Worm (Caenorhabditis elegans) whole organism, L4 larva: Measurements from ENCODE around the gene inso-1.

Experiments used
- F26F4.8 ChIP-seq: fragments of 200-800 bp; sonication (Bioruptor generic); conservative IDR thresholded peaks from 2 replicates; pipeline ENCODE4 v1.3.6; 2022; ENCODE audit warnings: missing genetic modification characterization, missing compliant biosample characterization
- fkh-10 ChIP-seq: fragments of 150-350 bp; optimal IDR thresholded peaks from 2 replicates; lab custom pipeline; 2014; ENCODE audit warnings: missing biosample characterization, missing genetic modification reagents, missing genetic modification characterization
- fos-1 ChIP-seq: fragments of 150-350 bp; optimal IDR thresholded peaks from 2 replicates; lab custom pipeline; 2014; ENCODE audit warnings: missing biosample characterization, missing genetic modification characterization
- lsy-2 ChIP-seq, 2 experiments: fragments of 150-350 bp in 1 of 2; sonication (generic microtip) in 1 of 2; optimal IDR thresholded peaks; 2 replicates each; lab custom pipeline; 2014 to 2017; ENCODE audit warnings: missing biosample characterization in 2 of 2, missing genetic modification characterization in 2 of 2
- nhr-77 ChIP-seq: fragments of 150-350 bp; optimal IDR thresholded peaks from 2 replicates; lab custom pipeline; 2014; ENCODE audit warnings: missing biosample characterization, missing genetic modification characterization
- pha-4 ChIP-seq, 2 experiments: fragments of 150-350 bp in 1 of 2; fragments of 200-800 bp in 1 of 2; sonication (Bioruptor generic) in 1 of 2; IDR thresholded peaks in 1 of 2; optimal IDR thresholded peaks in 1 of 2; 2 replicates each; pipeline versions ENCODE4 v1.3.6 to Lab custom; 2014 to 2022; ENCODE audit warnings: missing genetic modification characterization in 2 of 2, missing genetic modification reagents in 2 of 2, missing biosample characterization in 1 of 2, missing compliant biosample characterization in 1 of 2

- no peak for TF ChIP-seq lsy-2 (tag; optimal IDR thresholded peaks at IDR 0.05; lab: Kevin White, UChicago)
- TF ChIP-seq fos-1, result no peak
- no peak for TF ChIP-seq nhr-77 (tag; lab: Kevin White, UChicago)
- TF ChIP-seq fkh-10 (GFP tag; lab: Kevin White, UChicago), result no peak
- TF ChIP-seq F26F4.8 (GFP tag; lab: Robert Waterston, UW), result no peak
- TF ChIP-seq pha-4 (GFP tag; IDR thresholded peaks at IDR 0.05; lab: Robert Waterston, UW), result no peak
- TF ChIP-seq pha-4 (tag; optimal IDR thresholded peaks at IDR 0.05; lab: Kevin White, UChicago), result no peak
Observed at ce11 chrX:1311084-1311483, 11.1 kb downstream of the inso-1 start, which contains the start of gene H42K12.3.
